Worm (Caenorhabditis elegans) whole organism, L1 larva: Measurements from ENCODE around the gene sdz-7.

Experiments used
- alr-1 ChIP-seq: fragments of 200-800 bp; sonication (Bioruptor generic); optimal IDR thresholded peaks from 2 replicates; lab custom pipeline; 2018; ENCODE audit warnings: borderline replicate concordance, mild to moderate bottlenecking, missing genetic modification characterization, missing compliant biosample characterization
- ama-1 ChIP-seq: fragments of 150-350 bp; optimal IDR thresholded peaks from 2 replicates; lab custom pipeline; 2014
- egl-27 ChIP-seq, 2 experiments: fragments of 150-350 bp in 1 of 2; sonication (generic microtip); optimal IDR thresholded peaks; 3 replicates each; lab custom pipeline; 2017 to 2018; ENCODE audit warnings: missing biosample characterization in 2 of 2, missing genetic modification characterization in 2 of 2, missing genetic modification reagents in 2 of 2
- elt-2 ChIP-seq: sonication (generic microtip); optimal IDR thresholded peaks from 2 replicates; lab custom pipeline; 2016; ENCODE audit warnings: missing genetic modification characterization, mild to moderate bottlenecking, inconsistent platforms, missing compliant biosample characterization, missing genetic modification reagents
- lin-39 ChIP-seq: fragments of 150-350 bp; optimal IDR thresholded peaks from 2 replicates; lab custom pipeline; 2014; ENCODE audit warnings: missing biosample characterization, missing genetic modification reagents, missing genetic modification characterization
- mdl-1 ChIP-seq, 2 experiments: fragments of 150-350 bp; optimal IDR thresholded peaks; 2 replicates each; lab custom pipeline; 2014 to 2017; ENCODE audit warnings: missing biosample characterization in 2 of 2, missing genetic modification characterization in 2 of 2, inconsistent platforms in 1 of 2
- nhr-237 ChIP-seq: fragments of 150-350 bp; optimal IDR thresholded peaks from 2 replicates; lab custom pipeline; 2014; ENCODE audit warnings: missing biosample characterization, missing genetic modification characterization
- nhr-47 ChIP-seq: sonication (generic microtip); optimal IDR thresholded peaks from 2 replicates; lab custom pipeline; 2016; ENCODE audit warnings: mild to moderate bottlenecking, missing genetic modification characterization, moderate library complexity, missing compliant biosample characterization
- ztf-4 ChIP-seq: fragments of 150-350 bp; optimal IDR thresholded peaks from 2 replicates; lab custom pipeline; 2014; ENCODE audit warnings: missing biosample characterization, missing genetic modification characterization

- TF ChIP-seq lin-39 (tag; lab: Kevin White, UChicago) (no peak), egl-27 (tag; optimal IDR thresholded peaks at IDR 0.05; lab: Kevin White, UChicago) (no peak), mdl-1 (tag; optimal IDR thresholded peaks at IDR 0.05; lab: Kevin White, UChicago) (no peak), nhr-237 (tag; lab: Kevin White, UChicago) (no peak), ama-1 (no peak), alr-1 (no peak), elt-2 (tag; lab: Kevin White, UChicago) (no peak), ztf-4 (no peak), nhr-47 (no peak)
These were observed 23.3 kb upstream of the sdz-7 start, which contains the start of gene F53C3.4 for ce11 chrII:3901108-3901507.
